Fruit fly (Drosophila melanogaster): ENCODE results near the gene RhoGAP68F.

Gene RhoGAP68F

dm6 chr3L:12124138-12124583 is 14.5 kb upstream of the RhoGAP68F start (continued):
- TF ChIP-seq CG11093 (GFP tag; IDR thresholded peaks at IDR 0.05): no peak
- TF ChIP-seq chif (GFP tag; optimal IDR thresholded peaks at IDR 0.05): no peak
- no peak for TF ChIP-seq pum (GFP tag; optimal IDR thresholded peaks at IDR 0.05)
- TF ChIP-seq Atf-2 (GFP tag; optimal IDR thresholded peaks at IDR 0.05): no peak
- no peak for TF ChIP-seq CG4404 (GFP tag; IDR thresholded peaks at IDR 0.05)
- peak; percentile 76 for TF ChIP-seq chn (GFP tag; optimal IDR thresholded peaks at IDR 0.05)
- no peak for TF ChIP-seq CG15269 (tag; optimal IDR thresholded peaks at IDR 0.05)
- no peak for TF ChIP-seq peb (GFP tag; IDR thresholded peaks at IDR 0.05)
- peak; percentile 13 for TF ChIP-seq run (tag; optimal IDR thresholded peaks at IDR 0.05)
- TF ChIP-seq CG2875 (GFP tag; optimal IDR thresholded peaks at IDR 0.05): no peak
- TF ChIP-seq CG7928 (GFP tag; optimal IDR thresholded peaks at IDR 0.05): peak; percentile 60
- TF ChIP-seq Lhr (GFP tag; optimal IDR thresholded peaks at IDR 0.05): no peak
- TF ChIP-seq gt (GFP tag; IDR thresholded peaks at IDR 0.05): no peak
- peak; percentile 72; the same call in 1 of the 2 replicates for TF ChIP-seq ttk (GFP tag; IDR thresholded peaks at IDR 0.05)
- no peak for TF ChIP-seq stwl (tag; optimal IDR thresholded peaks at IDR 0.05)
- TF ChIP-seq D19A (tag; optimal IDR thresholded peaks at IDR 0.05): peak; percentile 13
- TF ChIP-seq row (GFP tag; IDR thresholded peaks at IDR 0.05): peak; percentile 11; the same call in 1 of the 3 replicates
- no peak for TF ChIP-seq CG2678 (tag; optimal IDR thresholded peaks at IDR 0.05)
- TF ChIP-seq Blimp-1 (GFP tag; optimal IDR thresholded peaks at IDR 0.05): no peak
- TF ChIP-seq dati (GFP tag; IDR thresholded peaks at IDR 0.05): no peak
- no peak for TF ChIP-seq pfk (GFP tag; optimal IDR thresholded peaks at IDR 0.05)
- TF ChIP-seq CG5180 (GFP tag; optimal IDR thresholded peaks at IDR 0.05): no peak
- no peak for TF ChIP-seq nerfin-2 (GFP tag; IDR thresholded peaks at IDR 0.05; ENCODE audit: partially characterized antibody)
- TF ChIP-seq PHDP (tag; optimal IDR thresholded peaks at IDR 0.05): no peak
- TF ChIP-seq CG9797 (GFP tag; optimal IDR thresholded peaks at IDR 0.05): no peak
- TF ChIP-seq CG12299 (tag; optimal IDR thresholded peaks at IDR 0.05): peak; percentile 27
- no peak for TF ChIP-seq CG3726 (GFP tag; IDR thresholded peaks at IDR 0.05)
- TF ChIP-seq rib (GFP tag; IDR thresholded peaks at IDR 0.05): no peak
- TF ChIP-seq CG3407 (GFP tag; optimal IDR thresholded peaks at IDR 0.05): no peak
- no peak for TF ChIP-seq CG14050 (GFP tag; IDR thresholded peaks at IDR 0.05)
- TF ChIP-seq HmgD (GFP tag; optimal IDR thresholded peaks at IDR 0.05): no peak
- TF ChIP-seq HLHmδ (GFP tag; optimal IDR thresholded peaks at IDR 0.05): no peak
- TF ChIP-seq Nf-YC (tag; optimal IDR thresholded peaks at IDR 0.05): peak; percentile 86
- TF ChIP-seq CG31365 (tag; optimal IDR thresholded peaks at IDR 0.05): no peak
- TF ChIP-seq CG13424 (tag; optimal IDR thresholded peaks at IDR 0.05): peak; percentile 29
- TF ChIP-seq tll (GFP tag; optimal IDR thresholded peaks at IDR 0.05): no peak
- no peak for TF ChIP-seq ap (GFP tag; IDR thresholded peaks at IDR 0.05)
- no peak for TF ChIP-seq CG17361 (GFP tag; IDR thresholded peaks at IDR 0.05)
- no peak for TF ChIP-seq CG3995 (GFP tag; optimal IDR thresholded peaks at IDR 0.05)
- peak; percentile 40; the same call in 1 of the 2 replicates for TF ChIP-seq chm (GFP tag; IDR thresholded peaks at IDR 0.05)
- no peak for TF ChIP-seq toy (GFP tag; IDR thresholded peaks at IDR 0.05)
- TF ChIP-seq CG2116 (GFP tag; optimal IDR thresholded peaks at IDR 0.05): no peak
- peak; percentile 32; the same call in 1 of the 2 replicates for TF ChIP-seq CG9932 (GFP tag; IDR thresholded peaks at IDR 0.05)
- TF ChIP-seq gro (GFP tag; optimal IDR thresholded peaks at IDR 0.05): peak; percentile 11
- TF ChIP-seq usp (GFP tag; optimal IDR thresholded peaks at IDR 0.05): no peak
- TF ChIP-seq CG8944 (GFP tag; optimal IDR thresholded peaks at IDR 0.05): no peak
- no peak for TF ChIP-seq ase (GFP tag; IDR thresholded peaks at IDR 0.05)
- TF ChIP-seq Dp (GFP tag; optimal IDR thresholded peaks at IDR 0.05): peak; percentile 19
- no peak for TF ChIP-seq ato (GFP tag; IDR thresholded peaks at IDR 0.05; ENCODE audit: partially characterized antibody)
- peak; percentile 36 for TF ChIP-seq CG17385 (GFP tag; optimal IDR thresholded peaks at IDR 0.05)
- no peak for TF ChIP-seq fd3F (GFP tag; optimal IDR thresholded peaks at IDR 0.05)

Measured in whole organism, embryonic.